Worm (Caenorhabditis elegans): Measurements from ENCODE around the gene M176.10.

M176.10 gene

DNA sequence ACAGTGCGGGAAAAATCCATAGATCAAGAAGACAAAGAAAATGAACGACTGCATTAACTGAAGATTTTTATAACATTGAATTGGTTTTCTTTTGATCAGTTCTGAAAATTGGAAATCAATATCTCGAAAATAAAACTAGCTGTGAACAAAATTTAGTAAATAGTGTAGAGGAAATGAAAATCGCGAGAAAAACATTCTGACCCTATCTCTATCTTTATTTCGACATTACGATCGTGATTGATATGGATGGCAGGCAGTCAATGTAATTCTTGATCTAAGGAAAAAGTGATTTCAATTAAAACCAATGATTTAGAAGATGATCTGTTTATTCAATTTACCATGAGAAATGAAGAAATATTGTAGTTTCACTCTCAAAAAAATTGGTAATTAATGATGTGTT is 10.0 kb upstream of the M176.10 start, which contains the start of gene kin-16:
Gene kin-16, minus strand, starts transcription at position 101 of the 400 bp plus-strand sequence.
- TF ChIP-seq aly-2 (tag; optimal IDR thresholded peaks at IDR 0.05) (no peak), elt-2 (tag; optimal IDR thresholded peaks at IDR 0.05) (no peak), ama-1 (optimal IDR thresholded peaks at IDR 0.05) (no peak), mdl-1 (tag; optimal IDR thresholded peaks at IDR 0.05) (no peak), unc-39 (tag; optimal IDR thresholded peaks at IDR 0.05) (no peak), ceh-82 (tag; optimal IDR thresholded peaks at IDR 0.05) (no peak), nhr-23 (tag; optimal IDR thresholded peaks at IDR 0.05) (no peak), nhr-28 (tag; optimal IDR thresholded peaks at IDR 0.05) (no peak), unc-62 (GFP tag; optimal IDR thresholded peaks at IDR 0.05) (no peak), zag-1 (tag; optimal IDR thresholded peaks at IDR 0.05) (no peak), mml-1 (tag; optimal IDR thresholded peaks at IDR 0.05) (no peak), pqm-1 (tag; optimal IDR thresholded peaks at IDR 0.05) (no peak), skn-1 (tag; optimal IDR thresholded peaks at IDR 0.05) (no peak), lsy-12 (tag; optimal IDR thresholded peaks at IDR 0.05) (no peak), nhr-25 (tag; optimal IDR thresholded peaks at IDR 0.05) (no peak), ZK546.5 (tag; optimal IDR thresholded peaks at IDR 0.05) (no peak)

DNA sequence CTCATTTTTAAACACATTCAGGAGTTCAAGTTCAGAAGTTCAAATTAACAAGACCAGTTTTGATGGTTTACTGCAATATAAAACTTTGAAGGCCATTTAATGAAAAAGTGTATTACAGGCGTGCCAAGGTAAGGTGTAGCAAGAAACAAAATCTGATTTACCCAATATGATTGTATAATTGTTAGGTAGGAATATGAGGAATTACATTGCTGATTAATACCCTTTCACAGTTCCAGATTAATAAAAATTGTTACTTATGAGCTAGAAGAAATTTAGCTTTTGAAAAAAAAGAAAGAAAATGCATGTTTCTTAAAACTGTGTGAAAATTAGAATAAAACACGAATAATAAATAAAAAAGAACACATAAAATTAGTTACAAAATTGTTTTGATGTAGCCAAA is 7.6 kb upstream of the M176.10 start, which contains the start of gene kin-15:
Gene kin-15, minus strand, starts transcription at position 101 of the 400 bp plus-strand sequence.
- TF ChIP-seq lin-39 (tag; optimal IDR thresholded peaks at IDR 0.05): no peak
- no peak for TF ChIP-seq snpc-4 (tag; optimal IDR thresholded peaks at IDR 0.05)
- TF ChIP-seq nhr-77 (tag; optimal IDR thresholded peaks at IDR 0.05): no peak
- TF ChIP-seq egl-5 (tag; optimal IDR thresholded peaks at IDR 0.05): no peak
- TF ChIP-seq nhr-76 (tag; optimal IDR thresholded peaks at IDR 0.05): no peak
- TF ChIP-seq mml-1 (tag; optimal IDR thresholded peaks at IDR 0.05): no peak
- no peak for TF ChIP-seq pha-4 (tag; optimal IDR thresholded peaks at IDR 0.05)
- TF ChIP-seq fkh-2 (tag; optimal IDR thresholded peaks at IDR 0.05): no peak
- no peak for TF ChIP-seq ceh-16 (tag; optimal IDR thresholded peaks at IDR 0.05)
- TF ChIP-seq unc-62 (GFP tag; optimal IDR thresholded peaks at IDR 0.05): no peak
- no peak for TF ChIP-seq eor-1 (tag; optimal IDR thresholded peaks at IDR 0.05)
- no peak for TF ChIP-seq nhr-12 (tag; optimal IDR thresholded peaks at IDR 0.05)

DNA sequence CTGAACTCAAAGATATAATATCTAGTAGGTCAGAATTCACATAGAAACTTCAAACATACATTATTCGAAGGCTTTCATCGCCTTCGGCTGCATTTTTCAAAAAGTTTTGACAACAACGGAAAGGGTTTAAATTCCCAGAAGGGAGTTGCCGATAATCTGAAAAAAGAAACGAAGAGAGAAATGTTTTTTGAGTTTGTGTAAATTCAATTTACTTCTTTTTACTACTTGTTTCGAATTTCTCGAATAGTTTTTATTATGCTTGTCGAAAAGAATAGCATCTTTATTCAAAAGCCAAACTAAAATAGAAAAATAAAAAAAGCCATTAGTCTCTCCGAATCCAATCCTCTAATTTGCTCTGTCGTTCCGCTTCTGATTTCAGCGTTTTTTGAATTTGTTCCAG is 5.1 kb upstream of the M176.10 start:
- peak; percentile 75 for TF ChIP-seq fkh-10 (GFP tag; optimal IDR thresholded peaks at IDR 0.05)
- TF ChIP-seq nhr-237 (tag; optimal IDR thresholded peaks at IDR 0.05): no peak

- no peak for TF ChIP-seq ZK546.5 (tag; optimal IDR thresholded peaks at IDR 0.05)
- TF ChIP-seq hmg-11 (tag; optimal IDR thresholded peaks at IDR 0.05): peak; percentile 5
- peak; percentile 78 for TF ChIP-seq pha-4 (tag; optimal IDR thresholded peaks at IDR 0.05)
- no peak for TF ChIP-seq ceh-16 (tag; optimal IDR thresholded peaks at IDR 0.05)
Measured at ce11 chrII:9427644-9428043, 1.7 kb upstream of the M176.10 start, which contains the start of gene M176.5. Gene M176.5 (minus strand): TSS chrII:9427744.

DNA sequence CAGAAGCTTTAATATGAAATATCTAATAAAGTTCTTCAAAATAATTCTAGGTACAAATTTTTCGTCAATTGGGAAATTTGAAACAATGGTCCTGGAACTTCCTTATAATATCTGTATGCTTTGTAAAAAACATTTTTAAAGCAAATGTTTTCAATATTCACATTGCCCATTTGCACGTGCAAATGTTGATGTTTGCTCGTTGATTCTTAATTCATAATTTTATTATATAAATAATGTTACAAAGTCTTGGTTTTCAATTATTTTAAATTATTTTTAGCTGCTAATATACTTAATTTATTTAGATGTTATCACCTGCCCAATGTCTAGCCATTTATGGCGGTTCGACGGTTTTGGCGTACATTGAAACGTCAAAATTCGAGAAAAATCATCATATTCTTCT is 4.0 kb downstream of the M176.10 start, which contains the start of gene M176.11:
Gene M176.11, plus strand, starts transcription at position 301 of the 400 bp plus-strand sequence.
- TF ChIP-seq nhr-25 (tag; optimal IDR thresholded peaks at IDR 0.05): no peak
- no peak for TF ChIP-seq egl-27 (tag; optimal IDR thresholded peaks at IDR 0.05)
- no peak for TF ChIP-seq fkh-10 (GFP tag; optimal IDR thresholded peaks at IDR 0.05)
- no peak for TF ChIP-seq mdl-1 (tag; optimal IDR thresholded peaks at IDR 0.05)

- TF ChIP-seq elt-2 (tag; optimal IDR thresholded peaks at IDR 0.05) (peak; percentile 39), R02D3.7 (tag; optimal IDR thresholded peaks at IDR 0.05) (no peak), pha-4 (tag; optimal IDR thresholded peaks at IDR 0.05) (peak; percentile 13), unc-62 (GFP tag; optimal IDR thresholded peaks at IDR 0.05) (no peak), jun-1 (tag; optimal IDR thresholded peaks at IDR 0.05) (peak; percentile 26), pqm-1 (tag; optimal IDR thresholded peaks at IDR 0.05) (peak; percentile 55)
Measured at ce11 chrII:9418843-9419532, 7.0 kb downstream of the M176.10 start.

All from whole organism, L3 larva.